Fruit fly (Drosophila melanogaster) whole organism, embryonic: ENCODE data around the gene grass.
A peak's percentile ranks its signal among the peaks of the same experiment; 100 is the strongest.

Source experiments
- Bgb ChIP-seq: fragments of 200-800 bp; sonication (Bioruptor generic); IDR thresholded peaks from 2 replicates; pipeline ENCODE4 v1.3.6; 2022; ENCODE audit warnings: missing biosample characterization, missing genetic modification characterization; ENCODE audit not compliant: partially characterized antibody
- CG10147 ChIP-seq: fragments of 200-800 bp; sonication (Bioruptor generic); optimal IDR thresholded peaks from 2 replicates; lab custom pipeline; 2019; ENCODE audit warnings: missing biosample characterization, mild to moderate bottlenecking, missing genetic modification characterization, moderate library complexity
- CG10565 ChIP-seq: fragments of 200-800 bp; sonication (Bioruptor generic); optimal IDR thresholded peaks from 3 replicates; lab custom pipeline; 2016; ENCODE audit warnings: missing biosample characterization, mild to moderate bottlenecking, missing genetic modification characterization
- CG10959 ChIP-seq: fragments of 200-800 bp; sonication (Bioruptor generic); IDR thresholded peaks from 2 replicates; pipeline ENCODE4 v1.3.6; 2022; ENCODE audit warnings: missing biosample characterization, missing genetic modification characterization
- CG11247 ChIP-seq: fragments of 200-800 bp; sonication (Bioruptor generic); IDR thresholded peaks from 2 replicates; pipeline ENCODE4 v1.3.6; 2022; ENCODE audit warnings: missing biosample characterization, missing genetic modification characterization
- CG11696 ChIP-seq: fragments of 200-800 bp; sonication (Bioruptor generic); IDR thresholded peaks from 2 replicates; pipeline ENCODE4 v1.3.6; 2022; ENCODE audit warnings: missing biosample characterization, missing genetic modification characterization
- CG1233 ChIP-seq: fragments of 200-800 bp; sonication (Bioruptor generic); optimal IDR thresholded peaks from 4 replicates; lab custom pipeline; 2018; ENCODE audit warnings: missing biosample characterization, mild to moderate bottlenecking, missing genetic modification characterization
- CG12659 ChIP-seq: fragments of 200-800 bp; sonication (Bioruptor generic); optimal IDR thresholded peaks from 3 replicates; lab custom pipeline; 2017; ENCODE audit warnings: mild to moderate bottlenecking, missing biosample characterization, missing genetic modification reagents, missing genetic modification characterization
- CG14014 ChIP-seq: fragments of 200-800 bp; sonication (Bioruptor generic); IDR thresholded peaks from 2 replicates; pipeline ENCODE4 v1.3.6; 2022; ENCODE audit warnings: missing biosample characterization, missing genetic modification characterization
- CG14667 ChIP-seq: fragments of 200-800 bp; sonication (Bioruptor generic); IDR thresholded peaks from 2 replicates; pipeline ENCODE4 v1.3.6; 2022; ENCODE audit warnings: missing biosample characterization, missing genetic modification characterization
- CG14965 ChIP-seq: fragments of 200-800 bp; sonication (Bioruptor generic); optimal IDR thresholded peaks from 2 replicates; lab custom pipeline; 2016; ENCODE audit warnings: missing biosample characterization, missing genetic modification characterization, borderline replicate concordance
- CG18476 ChIP-seq: fragments of 200-800 bp; sonication (Bioruptor generic); optimal IDR thresholded peaks from 2 replicates; lab custom pipeline; 2016; ENCODE audit warnings: missing biosample characterization, mild to moderate bottlenecking, missing genetic modification characterization
- CG30403 ChIP-seq: fragments of 200-800 bp; sonication (Bioruptor generic); optimal IDR thresholded peaks from 3 replicates; lab custom pipeline; 2016; ENCODE audit warnings: missing biosample characterization, missing genetic modification characterization
- CG3065 ChIP-seq: fragments of 200-800 bp; sonication (Bioruptor generic); optimal IDR thresholded peaks from 2 replicates; lab custom pipeline; 2016; ENCODE audit warnings: missing biosample characterization, missing genetic modification characterization
- CG31224 ChIP-seq: fragments of 200-800 bp; sonication (Bioruptor generic); IDR thresholded peaks from 2 replicates; pipeline ENCODE4 v1.3.6; 2022; ENCODE audit warnings: missing biosample characterization, missing genetic modification characterization
- CG31388 ChIP-seq: fragments of 200-800 bp; sonication (Bioruptor generic); optimal IDR thresholded peaks from 2 replicates; lab custom pipeline; 2016; ENCODE audit warnings: missing biosample characterization, missing genetic modification characterization
- CG3838 ChIP-seq: fragments of 200-800 bp; sonication (Bioruptor generic); optimal IDR thresholded peaks from 3 replicates; lab custom pipeline; 2016; ENCODE audit warnings: missing biosample characterization, missing genetic modification characterization
- CG43689 ChIP-seq: fragments of 200-800 bp; sonication (Bioruptor generic); IDR thresholded peaks from 2 replicates; pipeline ENCODE4 v1.3.6; 2022; ENCODE audit warnings: missing biosample characterization, missing genetic modification characterization
- CG4730 ChIP-seq: fragments of 200-800 bp; sonication (Bioruptor generic); IDR thresholded peaks from 2 replicates; pipeline ENCODE4 v1.3.6; 2022; ENCODE audit warnings: missing biosample characterization, missing genetic modification characterization
- CG7745 ChIP-seq: fragments of 200-800 bp; sonication (Bioruptor generic); optimal IDR thresholded peaks from 2 replicates; lab custom pipeline; 2018; ENCODE audit warnings: missing biosample characterization, mild to moderate bottlenecking, missing genetic modification characterization, moderate library complexity
- CG8478 ChIP-seq: fragments of >200 bp; optimal IDR thresholded peaks from 2 replicates; lab custom pipeline; 2018
- CG8924 ChIP-seq: fragments of 200-800 bp; optimal IDR thresholded peaks from 3 replicates; lab custom pipeline; 2019; ENCODE audit warnings: missing biosample characterization, mild to moderate bottlenecking, missing genetic modification characterization, moderate library complexity
- CG9437 ChIP-seq: fragments of 200-800 bp; sonication (Bioruptor generic); optimal IDR thresholded peaks from 2 replicates; lab custom pipeline; 2018; ENCODE audit warnings: missing biosample characterization, mild to moderate bottlenecking, missing genetic modification characterization
- CG9817 ChIP-seq: fragments of 200-800 bp; sonication (Bioruptor generic); optimal IDR thresholded peaks from 2 replicates; lab custom pipeline; 2018; ENCODE audit warnings: missing biosample characterization, mild to moderate bottlenecking, missing genetic modification characterization, moderate library complexity
- CG9876 ChIP-seq: fragments of 200-800 bp; sonication (Bioruptor generic); optimal IDR thresholded peaks from 2 replicates; lab custom pipeline; 2016; ENCODE audit warnings: missing biosample characterization, missing genetic modification characterization
- CoRest ChIP-seq: fragments of 200-800 bp; sonication (Bioruptor generic); optimal IDR thresholded peaks from 3 replicates; lab custom pipeline; 2018; ENCODE audit warnings: missing biosample characterization, mild to moderate bottlenecking, missing genetic modification characterization, moderate library complexity
- CrebB ChIP-seq: fragments of 200-800 bp; sonication (Bioruptor generic); optimal IDR thresholded peaks from 3 replicates; lab custom pipeline; 2018; ENCODE audit warnings: missing biosample characterization, mild to moderate bottlenecking, missing genetic modification characterization
- GATAe ChIP-seq: fragments of 200-800 bp; sonication (Bioruptor generic); conservative IDR thresholded peaks from 2 replicates; pipeline ENCODE4 v1.3.6; 2022; ENCODE audit warnings: missing biosample characterization, missing genetic modification characterization
- Hmx ChIP-seq: fragments of 200-800 bp; sonication (Bioruptor generic); optimal IDR thresholded peaks from 2 replicates; lab custom pipeline; 2016; ENCODE audit warnings: missing biosample characterization, missing genetic modification characterization
- Jarid2 ChIP-seq: fragments of 200-800 bp; sonication (Bioruptor generic); optimal IDR thresholded peaks from 3 replicates; lab custom pipeline; 2017; ENCODE audit warnings: mild to moderate bottlenecking, missing biosample characterization, missing genetic modification reagents, missing genetic modification characterization
- Spps ChIP-seq: fragments of 200-800 bp; sonication (Bioruptor generic); optimal IDR thresholded peaks from 2 replicates; lab custom pipeline; 2018; ENCODE audit warnings: missing biosample characterization, mild to moderate bottlenecking, missing genetic modification characterization
- Ssrp ChIP-seq: fragments of 200-800 bp; sonication (Bioruptor generic); optimal IDR thresholded peaks from 2 replicates; lab custom pipeline; 2018; ENCODE audit warnings: missing biosample characterization, mild to moderate bottlenecking, missing genetic modification characterization, moderate library complexity
- aop ChIP-seq: fragments of 200-800 bp; sonication (Bioruptor generic); IDR thresholded peaks from 2 replicates; pipeline ENCODE4 v1.3.6; 2022; ENCODE audit warnings: missing biosample characterization, missing genetic modification characterization
- cato ChIP-seq: fragments of 200-800 bp; sonication (Bioruptor generic); optimal IDR thresholded peaks from 2 replicates; lab custom pipeline; 2016; ENCODE audit warnings: missing biosample characterization, missing genetic modification characterization, borderline replicate concordance
- ci ChIP-seq: fragments of 200-800 bp; sonication (Bioruptor generic); IDR thresholded peaks from 3 replicates; pipeline ENCODE4 v1.3.6; 2022; ENCODE audit warnings: missing biosample characterization, missing genetic modification characterization
- croc ChIP-seq: fragments of 200-800 bp; sonication (Bioruptor generic); conservative IDR thresholded peaks from 3 replicates; pipeline ENCODE4 v1.3.6; 2022; ENCODE audit warnings: missing biosample characterization, missing genetic modification characterization
- cwo ChIP-seq: fragments of 200-800 bp; sonication (Bioruptor generic); optimal IDR thresholded peaks from 3 replicates; lab custom pipeline; 2017; ENCODE audit warnings: missing biosample characterization, missing genetic modification characterization, mild to moderate bottlenecking, moderate library complexity, missing genetic modification reagents
- dati ChIP-seq: fragments of 200-800 bp; sonication (Bioruptor generic); IDR thresholded peaks from 2 replicates; pipeline ENCODE4 v1.3.6; 2022; ENCODE audit warnings: missing biosample characterization, missing genetic modification characterization
- emc ChIP-seq: fragments of 200-800 bp; sonication (Bioruptor generic); optimal IDR thresholded peaks from 2 replicates; lab custom pipeline; 2016; ENCODE audit warnings: missing biosample characterization, missing genetic modification characterization
- ems ChIP-seq: fragments of 200-800 bp; sonication (Bioruptor generic); optimal IDR thresholded peaks from 3 replicates; lab custom pipeline; 2016; ENCODE audit warnings: missing biosample characterization, missing genetic modification characterization
- hkb ChIP-seq, 2 experiments: fragments of 200-800 bp in 1 of 2; fragments of >200 bp in 1 of 2; sonication (Bioruptor generic) in 1 of 2; IDR thresholded peaks in 1 of 2; optimal IDR thresholded peaks in 1 of 2; 2 replicates each; pipeline versions ENCODE4 v1.3.6 to Lab custom; 2017 to 2022; ENCODE audit warnings: missing biosample characterization in 1 of 2, missing genetic modification characterization in 1 of 2
- ind ChIP-seq: fragments of 200-800 bp; sonication (Bioruptor generic); optimal IDR thresholded peaks from 3 replicates; lab custom pipeline; 2016; ENCODE audit warnings: missing biosample characterization, missing genetic modification characterization
- onecut ChIP-seq: fragments of 200-800 bp; sonication (Bioruptor generic); IDR thresholded peaks from 2 replicates; pipeline ENCODE4 v1.3.6; 2022; ENCODE audit warnings: missing biosample characterization, missing genetic modification characterization
- rib ChIP-seq: fragments of 200-800 bp; sonication (Bioruptor generic); IDR thresholded peaks from 2 replicates; pipeline ENCODE4 v1.3.6; 2022; ENCODE audit warnings: missing biosample characterization, missing genetic modification characterization
- run ChIP-seq: fragments of 200-800 bp; sonication (Bioruptor generic); optimal IDR thresholded peaks from 3 replicates; lab custom pipeline; 2018; ENCODE audit warnings: missing biosample characterization, mild to moderate bottlenecking, missing genetic modification characterization
- salm ChIP-seq: fragments of 200-800 bp; sonication (Bioruptor generic); optimal IDR thresholded peaks from 2 replicates; lab custom pipeline; 2018; ENCODE audit warnings: missing biosample characterization, mild to moderate bottlenecking, missing genetic modification characterization
- scrt ChIP-seq: fragments of 200-800 bp; sonication (Bioruptor generic); optimal IDR thresholded peaks from 2 replicates; lab custom pipeline; 2018; ENCODE audit warnings: missing biosample characterization, mild to moderate bottlenecking, missing genetic modification characterization, moderate library complexity
- sens-2 ChIP-seq: fragments of 200-800 bp; sonication (Bioruptor generic); IDR thresholded peaks from 2 replicates; pipeline ENCODE4 v1.3.6; 2022; ENCODE audit warnings: missing biosample characterization, missing genetic modification characterization
- slou ChIP-seq: fragments of 200-800 bp; sonication (Bioruptor generic); optimal IDR thresholded peaks from 3 replicates; lab custom pipeline; 2016; ENCODE audit warnings: missing biosample characterization, missing genetic modification characterization
- toy ChIP-seq: fragments of 200-800 bp; sonication (Bioruptor generic); IDR thresholded peaks from 2 replicates; pipeline ENCODE4 v1.3.6; 2022; ENCODE audit warnings: missing biosample characterization, missing genetic modification characterization

The grass gene

DNA sequence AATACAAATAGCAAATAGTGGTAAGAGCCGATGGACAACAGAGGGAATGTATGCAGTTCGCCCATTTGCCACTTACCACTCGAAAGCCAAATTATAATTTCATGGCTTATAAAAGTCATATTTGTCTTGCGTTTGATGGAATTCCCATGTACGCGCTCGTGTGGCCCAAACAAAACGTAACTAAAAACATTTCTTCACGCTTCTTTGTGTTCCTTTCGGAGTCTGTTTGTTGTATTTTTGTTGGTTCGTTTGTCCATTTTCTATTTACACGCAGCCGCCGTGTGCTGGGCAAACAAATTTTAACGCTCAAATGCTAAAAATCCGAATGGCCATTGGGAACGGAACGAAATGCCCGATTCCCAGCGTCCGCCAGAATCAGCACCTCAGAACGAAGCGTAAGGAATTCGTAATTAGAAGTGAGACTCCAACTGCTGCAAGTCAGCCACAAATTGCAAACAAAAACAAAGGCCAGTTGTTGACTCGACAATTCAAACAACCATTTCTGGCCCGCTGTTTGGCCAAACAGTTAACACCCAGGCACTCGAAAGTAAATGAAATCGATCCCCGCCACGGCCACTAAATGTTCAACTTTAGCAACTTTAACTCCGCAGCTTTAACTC is 51.1 kb downstream of the grass start (continued):
- TF ChIP-seq CrebB (tag; lab: Kevin White, UChicago) = peak; percentile 47
- TF ChIP-seq cwo (GFP tag; lab: Kevin White, UChicago) = no peak
- TF ChIP-seq salm = peak; percentile 19
- no peak for TF ChIP-seq CG9437 (GFP tag; lab: Kevin White, UChicago)
- no peak for TF ChIP-seq GATAe
- no peak for TF ChIP-seq CG14965 (GFP tag; lab: Kevin White, UChicago)
- TF ChIP-seq cato (GFP tag; lab: Kevin White, UChicago) = peak; percentile 28
- TF ChIP-seq CG3065 (GFP tag; lab: Kevin White, UChicago) = no peak
- no peak for TF ChIP-seq hkb (optimal IDR thresholded peaks at IDR 0.05; lab: Kevin White, UChicago)
- TF ChIP-seq hkb (GFP tag; IDR thresholded peaks at IDR 0.05; lab: Robert Waterston, UW) = peak; percentile 67
- TF ChIP-seq CG9876 (GFP tag; lab: Kevin White, UChicago) = peak; percentile 58
- TF ChIP-seq CG3838 (GFP tag; lab: Kevin White, UChicago) = no peak
- no peak for TF ChIP-seq emc
- TF ChIP-seq sens-2 (GFP tag; lab: Robert Waterston, UW) = no peak
- TF ChIP-seq CG11247 (GFP tag; lab: Robert Waterston, UW) = 0 out of 2 replicates have a peak, but pooled peaks have one; percentile 38
- no peak for TF ChIP-seq CG18476
- no peak for TF ChIP-seq croc (GFP tag; lab: Robert Waterston, UW)
- no peak for TF ChIP-seq CG4730
- TF ChIP-seq CG31224 (GFP tag; lab: Robert Waterston, UW) = no peak
- TF ChIP-seq Hmx = no peak
- no peak; the same call in 1 of the 2 replicates for TF ChIP-seq CG11696
- TF ChIP-seq ems (GFP tag; lab: Kevin White, UChicago) = no peak
- no peak for TF ChIP-seq aop
- no peak for TF ChIP-seq run (tag; lab: Kevin White, UChicago)
- TF ChIP-seq ci = peak; percentile 67; the same call in 2 of the 3 replicates
- peak; percentile 59 for TF ChIP-seq onecut (GFP tag; lab: Robert Waterston, UW)
- no peak for TF ChIP-seq scrt (GFP tag; lab: Kevin White, UChicago)
- peak; percentile 42 for TF ChIP-seq CG8924 (tag; lab: Kevin White, UChicago)
- no peak for TF ChIP-seq ind (GFP tag; lab: Kevin White, UChicago)
- TF ChIP-seq dati (GFP tag; lab: Robert Waterston, UW) = no peak
- no peak for TF ChIP-seq CG10565 (GFP tag; lab: Kevin White, UChicago)
- no peak for TF ChIP-seq Ssrp (tag; lab: Kevin White, UChicago)
- no peak for TF ChIP-seq CG14667 (GFP tag; lab: Robert Waterston, UW)
- TF ChIP-seq Bgb (GFP tag; lab: Robert Waterston, UW) = no peak
- TF ChIP-seq Jarid2 (GFP tag; lab: Kevin White, UChicago) = no peak
- no peak for TF ChIP-seq CG30403 (GFP tag; lab: Kevin White, UChicago)
- TF ChIP-seq rib = no peak
- TF ChIP-seq CG10959 (GFP tag; lab: Robert Waterston, UW) = 0 out of 2 replicates have a peak, but pooled peaks have one; percentile 16
- peak; percentile 19 for TF ChIP-seq CoRest (tag; lab: Kevin White, UChicago)
- peak; percentile 5 for TF ChIP-seq Spps (tag; lab: Kevin White, UChicago)
- TF ChIP-seq CG8478 (lab: Kevin White, UChicago) = no peak
- TF ChIP-seq CG10147 (GFP tag; lab: Kevin White, UChicago) = no peak
- TF ChIP-seq CG9817 = no peak
- peak; percentile 60 for TF ChIP-seq CG1233 (GFP tag; lab: Kevin White, UChicago)
- TF ChIP-seq CG7745 (tag; lab: Kevin White, UChicago) = peak; percentile 32
- TF ChIP-seq CG14014 = peak; percentile 27; the same call in 1 of the 2 replicates
- no peak for TF ChIP-seq toy (GFP tag; lab: Robert Waterston, UW)
- TF ChIP-seq slou = no peak
- no peak for TF ChIP-seq CG31388
- peak; percentile 36 for TF ChIP-seq CG12659 (GFP tag; lab: Kevin White, UChicago)
- TF ChIP-seq CG43689 (GFP tag; lab: Robert Waterston, UW) = peak; percentile 52; the same call in 1 of the 2 replicates
